Fruit fly (Drosophila melanogaster) whole organism, prepupa: ENCODE results near the gene Sox21b.

ENCODE experiments used
- CG32006 ChIP-seq: fragments of 200-800 bp; sonication (Bioruptor generic); optimal IDR thresholded peaks from 3 replicates; lab custom pipeline; 2017; ENCODE audit warnings: missing biosample characterization, mild to moderate bottlenecking, missing genetic modification characterization
- Eip93F ChIP-seq: fragments of 200-800 bp; sonication (Bioruptor generic); optimal IDR thresholded peaks from 2 replicates; lab custom pipeline; 2016; ENCODE audit warnings: missing biosample characterization, mild to moderate bottlenecking, missing genetic modification characterization
- achi ChIP-seq: fragments of 200-800 bp; sonication (Bioruptor generic); optimal IDR thresholded peaks from 3 replicates; lab custom pipeline; 2016; ENCODE audit warnings: missing biosample characterization, missing genetic modification characterization

- TF ChIP-seq achi (no peak), Eip93F (GFP tag; lab: Kevin White, UChicago) (no peak), CG32006 (GFP tag; lab: Kevin White, UChicago) (no peak)
These were observed 18.2 kb downstream of the Sox21b start for dm6 chr3L:14112899-14113430.
